Fruit fly (Drosophila melanogaster) whole organism, prepupa: ENCODE results near the gene CG31551.
A peak's percentile ranks its signal among the peaks of the same experiment; 100 is the strongest.

Source experiments
- Blimp-1 ChIP-seq: fragments of 200-800 bp; sonication (Bioruptor generic); optimal IDR thresholded peaks from 3 replicates; lab custom pipeline; 2017; ENCODE audit warnings: missing biosample characterization, missing genetic modification characterization, mild to moderate bottlenecking, moderate library complexity, missing genetic modification reagents
- CG10631 ChIP-seq: fragments of 200-800 bp; sonication (Bioruptor generic); optimal IDR thresholded peaks from 2 replicates; lab custom pipeline; 2016; ENCODE audit warnings: missing biosample characterization, missing genetic modification characterization
- CG10669 ChIP-seq: fragments of 200-800 bp; sonication (Bioruptor generic); optimal IDR thresholded peaks from 3 replicates; lab custom pipeline; 2018; ENCODE audit warnings: missing biosample characterization, mild to moderate bottlenecking, missing genetic modification characterization, moderate library complexity
- CG11294 ChIP-seq: fragments of 200-800 bp; sonication (Bioruptor generic); IDR thresholded peaks from 2 replicates; pipeline ENCODE4 v1.3.6; 2022; ENCODE audit warnings: missing biosample characterization, missing genetic modification characterization
- CG11762 ChIP-seq: fragments of 200-800 bp; sonication (Bioruptor generic); optimal IDR thresholded peaks from 3 replicates; lab custom pipeline; 2016; ENCODE audit warnings: missing biosample characterization, missing genetic modification characterization; ENCODE audit not compliant: insufficient read depth
- CG11902 ChIP-seq: fragments of 200-800 bp; sonication (Bioruptor generic); optimal IDR thresholded peaks from 3 replicates; lab custom pipeline; 2016; ENCODE audit warnings: missing biosample characterization, missing genetic modification characterization
- CG15336 ChIP-seq: fragments of 200-800 bp; sonication (Bioruptor generic); IDR thresholded peaks from 2 replicates; pipeline ENCODE4 v1.3.6; 2022; ENCODE audit warnings: missing biosample characterization, missing genetic modification characterization
- CG1621 ChIP-seq: fragments of 200-800 bp; sonication (Bioruptor generic); optimal IDR thresholded peaks from 3 replicates; lab custom pipeline; 2018; ENCODE audit warnings: missing biosample characterization, mild to moderate bottlenecking, missing genetic modification characterization
- CG16779 ChIP-seq: fragments of 200-800 bp; sonication (Bioruptor generic); optimal IDR thresholded peaks from 3 replicates; lab custom pipeline; 2017; ENCODE audit warnings: missing biosample characterization, mild to moderate bottlenecking, missing genetic modification characterization
- CG34406 ChIP-seq: fragments of 200-800 bp; sonication (Bioruptor generic); optimal IDR thresholded peaks from 3 replicates; lab custom pipeline; 2016; ENCODE audit warnings: missing biosample characterization, missing genetic modification characterization
- CG3919 ChIP-seq: fragments of 200-800 bp; sonication (Bioruptor generic); optimal IDR thresholded peaks from 3 replicates; lab custom pipeline; 2016; ENCODE audit warnings: missing biosample characterization, missing genetic modification characterization
- CG4318 ChIP-seq: fragments of 200-800 bp; sonication (Bioruptor generic); optimal IDR thresholded peaks from 3 replicates; lab custom pipeline; 2017; ENCODE audit warnings: missing biosample characterization, mild to moderate bottlenecking, missing genetic modification characterization
- CG6163 ChIP-seq: fragments of 200-800 bp; sonication (Bioruptor generic); IDR thresholded peaks from 3 replicates; pipeline ENCODE4 v1.3.6; 2022; ENCODE audit warnings: missing biosample characterization, missing genetic modification characterization
- CG6276 ChIP-seq: fragments of 200-800 bp; sonication (Bioruptor generic); optimal IDR thresholded peaks from 2 replicates; lab custom pipeline; 2017; ENCODE audit warnings: missing biosample characterization, mild to moderate bottlenecking, missing genetic modification characterization
- CG6792 ChIP-seq: fragments of 200-800 bp; sonication (Bioruptor generic); optimal IDR thresholded peaks from 3 replicates; lab custom pipeline; 2016; ENCODE audit warnings: missing biosample characterization, missing genetic modification characterization
- CG6854 ChIP-seq: fragments of 200-800 bp; sonication (Bioruptor generic); optimal IDR thresholded peaks from 2 replicates; lab custom pipeline; 2017; ENCODE audit warnings: missing biosample characterization, mild to moderate bottlenecking, missing genetic modification characterization
- CG7368 ChIP-seq: fragments of 200-800 bp; sonication (Bioruptor generic); optimal IDR thresholded peaks from 3 replicates; lab custom pipeline; 2016; ENCODE audit warnings: missing biosample characterization, missing genetic modification characterization
- CG8119 ChIP-seq: fragments of 200-800 bp; sonication (Bioruptor generic); IDR thresholded peaks from 3 replicates; pipeline ENCODE4 v1.3.6; 2022; ENCODE audit warnings: missing biosample characterization, missing genetic modification characterization
- CG8319 ChIP-seq: fragments of 200-800 bp; sonication (Bioruptor generic); optimal IDR thresholded peaks from 3 replicates; lab custom pipeline; 2016; ENCODE audit warnings: missing biosample characterization, missing genetic modification characterization
- CG8632 ChIP-seq: fragments of 200-800 bp; sonication (Bioruptor generic); optimal IDR thresholded peaks from 3 replicates; lab custom pipeline; 2016; ENCODE audit warnings: missing biosample characterization, missing genetic modification characterization
- CG9139 ChIP-seq: fragments of 200-800 bp; sonication (Bioruptor generic); optimal IDR thresholded peaks from 3 replicates; lab custom pipeline; 2017; ENCODE audit warnings: missing biosample characterization, mild to moderate bottlenecking, missing genetic modification characterization
- Eip78C ChIP-seq: fragments of 200-800 bp; sonication (Bioruptor generic); peaks from one replicate; lab custom pipeline; 2016; ENCODE audit warnings: missing biosample characterization, missing genetic modification characterization
- Ets21C ChIP-seq: fragments of 200-800 bp; sonication (Bioruptor generic); optimal IDR thresholded peaks from 3 replicates; lab custom pipeline; 2016; ENCODE audit warnings: missing biosample characterization, missing genetic modification characterization
- Ets96B ChIP-seq: fragments of 200-800 bp; optimal IDR thresholded peaks from 2 replicates; lab custom pipeline; 2019; ENCODE audit warnings: missing biosample characterization, mild to moderate bottlenecking, missing genetic modification characterization, moderate library complexity
- Gug ChIP-seq: fragments of 200-800 bp; sonication (Bioruptor generic); IDR thresholded peaks from 2 replicates; pipeline ENCODE4 v1.3.6; 2022; ENCODE audit warnings: missing biosample characterization, missing genetic modification characterization
- Hr39 ChIP-seq: fragments of 200-800 bp; sonication (Bioruptor generic); optimal IDR thresholded peaks from 2 replicates; lab custom pipeline; 2016; ENCODE audit warnings: missing biosample characterization, missing genetic modification characterization
- Hr4 ChIP-seq: fragments of 200-800 bp; sonication (Bioruptor generic); optimal IDR thresholded peaks from 3 replicates; lab custom pipeline; 2016; ENCODE audit warnings: missing biosample characterization, missing genetic modification characterization
- Lpt ChIP-seq: fragments of 200-800 bp; sonication (Bioruptor generic); optimal IDR thresholded peaks from 3 replicates; lab custom pipeline; 2016; ENCODE audit warnings: missing biosample characterization, missing genetic modification characterization
- Met ChIP-seq: fragments of 200-800 bp; sonication (Bioruptor generic); optimal IDR thresholded peaks from 3 replicates; lab custom pipeline; 2016; ENCODE audit warnings: missing biosample characterization, missing genetic modification characterization
- OdsH ChIP-seq: fragments of 200-800 bp; sonication (Bioruptor generic); optimal IDR thresholded peaks from 3 replicates; lab custom pipeline; 2016; ENCODE audit warnings: missing biosample characterization, missing genetic modification characterization
- Smox ChIP-seq: fragments of 200-800 bp; sonication (Bioruptor generic); optimal IDR thresholded peaks from 3 replicates; lab custom pipeline; 2016; ENCODE audit warnings: missing biosample characterization, missing genetic modification characterization
- Sox102F ChIP-seq: fragments of 200-800 bp; sonication (Bioruptor generic); optimal IDR thresholded peaks from 2 replicates; lab custom pipeline; 2016; ENCODE audit warnings: missing biosample characterization, mild to moderate bottlenecking, missing genetic modification characterization
- Sox14 ChIP-seq: fragments of 200-800 bp; sonication (Bioruptor generic); optimal IDR thresholded peaks from 3 replicates; lab custom pipeline; 2016; ENCODE audit warnings: missing biosample characterization, missing genetic modification characterization
- Sox15 ChIP-seq: fragments of 200-800 bp; sonication (Bioruptor generic); optimal IDR thresholded peaks from 3 replicates; lab custom pipeline; 2016; ENCODE audit warnings: missing biosample characterization, missing genetic modification characterization
- achi ChIP-seq: fragments of 200-800 bp; sonication (Bioruptor generic); optimal IDR thresholded peaks from 3 replicates; lab custom pipeline; 2016; ENCODE audit warnings: missing biosample characterization, missing genetic modification characterization
- acj6 ChIP-seq: fragments of 200-800 bp; sonication (Bioruptor generic); optimal IDR thresholded peaks from 3 replicates; lab custom pipeline; 2016; ENCODE audit warnings: missing biosample characterization, missing genetic modification characterization
- cyc ChIP-seq: fragments of 200-800 bp; sonication (Bioruptor generic); optimal IDR thresholded peaks from 3 replicates; lab custom pipeline; 2016; ENCODE audit warnings: missing biosample characterization, missing genetic modification characterization
- dsx ChIP-seq: fragments of 200-800 bp; optimal IDR thresholded peaks from 3 replicates; lab custom pipeline; 2019; ENCODE audit warnings: missing biosample characterization, mild to moderate bottlenecking, missing genetic modification characterization, moderate library complexity; ENCODE audit not compliant: poor library complexity, severe bottlenecking
- eg ChIP-seq: fragments of 200-800 bp; sonication (Bioruptor generic); IDR thresholded peaks from 3 replicates; pipeline ENCODE4 v1.3.6; 2022; ENCODE audit warnings: missing biosample characterization, missing genetic modification characterization
- esn ChIP-seq: fragments of 200-800 bp; sonication (Bioruptor generic); optimal IDR thresholded peaks from 2 replicates; lab custom pipeline; 2016; ENCODE audit warnings: missing biosample characterization, mild to moderate bottlenecking, missing genetic modification characterization, moderate library complexity
- fd59A ChIP-seq: fragments of 200-800 bp; sonication (Bioruptor generic); optimal IDR thresholded peaks from 2 replicates; lab custom pipeline; 2017; ENCODE audit warnings: missing biosample characterization, mild to moderate bottlenecking, missing genetic modification characterization, missing genetic modification reagents
- fd85E ChIP-seq: fragments of 200-800 bp; sonication (Bioruptor generic); optimal IDR thresholded peaks from 3 replicates; lab custom pipeline; 2016; ENCODE audit warnings: missing biosample characterization, missing genetic modification characterization
- fkh ChIP-seq: fragments of 200-800 bp; sonication (Bioruptor generic); optimal IDR thresholded peaks from 3 replicates; lab custom pipeline; 2017; ENCODE audit warnings: missing biosample characterization, mild to moderate bottlenecking, missing genetic modification characterization, moderate library complexity
- lz ChIP-seq: fragments of 200-800 bp; sonication (Bioruptor generic); optimal IDR thresholded peaks from 3 replicates; lab custom pipeline; 2016; ENCODE audit warnings: missing biosample characterization, missing genetic modification characterization
- net ChIP-seq: fragments of 200-800 bp; sonication (Bioruptor generic); optimal IDR thresholded peaks from 3 replicates; lab custom pipeline; 2016; ENCODE audit warnings: missing biosample characterization, missing genetic modification characterization
- pdm3 ChIP-seq: fragments of 200-800 bp; sonication (Bioruptor generic); optimal IDR thresholded peaks from 3 replicates; lab custom pipeline; 2016; ENCODE audit warnings: missing biosample characterization, missing genetic modification characterization
- salr ChIP-seq, 2 experiments: fragments of 200-800 bp; sonication (Bioruptor generic); optimal IDR thresholded peaks; 3 replicates each; lab custom pipeline; 2016 to 2018; ENCODE audit warnings: missing biosample characterization in 2 of 2, missing genetic modification characterization in 2 of 2, mild to moderate bottlenecking in 1 of 2
- ss ChIP-seq, 2 experiments: fragments of 200-800 bp; sonication (Bioruptor generic); optimal IDR thresholded peaks; 2 replicates in 1 of 2; 3 replicates in 1 of 2; lab custom pipeline; 2017 to 2018; ENCODE audit warnings: mild to moderate bottlenecking in 2 of 2, missing biosample characterization in 2 of 2, missing genetic modification characterization in 2 of 2, moderate library complexity in 1 of 2
- svp ChIP-seq: fragments of 200-800 bp; sonication (Bioruptor generic); peaks from one replicate; lab custom pipeline; 2016; ENCODE audit warnings: missing biosample characterization, missing genetic modification characterization
- vri ChIP-seq: fragments of 200-800 bp; sonication (Bioruptor generic); optimal IDR thresholded peaks from 3 replicates; lab custom pipeline; 2016; ENCODE audit warnings: missing biosample characterization, mild to moderate bottlenecking, missing genetic modification characterization

CG31551 gene

DNA sequence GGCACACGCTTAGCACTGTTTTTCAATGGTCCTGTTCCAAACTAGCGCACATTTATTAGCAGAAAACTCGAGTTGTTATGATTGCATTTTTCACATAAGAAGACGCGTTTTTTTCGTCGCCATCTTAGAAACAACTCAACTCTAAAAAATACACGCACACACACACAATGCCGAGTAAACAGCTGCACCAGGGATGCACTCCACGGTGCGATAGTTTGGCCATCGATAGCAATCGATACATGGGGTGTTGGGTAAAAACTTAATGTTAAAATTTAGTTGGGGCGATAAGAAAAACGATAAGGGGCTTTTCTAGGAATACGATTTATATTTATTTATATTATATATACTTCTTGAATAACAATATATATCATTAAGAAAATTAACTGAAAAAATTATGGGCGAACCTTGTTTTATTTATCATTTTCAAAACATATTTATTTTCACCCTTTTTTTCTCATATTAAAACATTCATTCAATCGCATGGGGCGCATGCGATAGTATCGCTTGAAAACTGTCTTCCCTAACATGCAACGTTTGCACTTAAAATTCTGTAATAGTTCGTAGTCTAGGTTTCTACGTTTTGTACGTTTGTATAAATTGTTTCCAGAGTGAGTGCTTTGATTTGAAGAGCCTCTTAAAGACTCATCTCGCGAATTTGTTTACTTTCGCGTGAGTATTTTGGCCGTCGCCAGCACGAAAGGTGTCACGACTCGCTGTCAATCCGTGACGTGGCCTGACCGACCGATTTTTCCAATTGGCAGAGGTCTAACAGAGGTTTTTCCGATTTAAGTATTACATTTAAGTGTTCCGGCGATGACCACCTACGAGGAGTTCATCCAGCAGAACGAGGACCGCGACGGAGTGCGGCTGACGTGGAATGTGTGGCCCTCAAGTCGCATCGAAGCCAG lies 21.2 kb downstream of the CG31551 start, which contains the start of the genes MTA1-like and Sec23:
Gene MTA1-like, minus strand, starts transcription at position 170 of the 908 bp plus-strand sequence.
Gene Sec23, plus strand, starts transcription at position 497 of the 908 bp plus-strand sequence.
- TF ChIP-seq Ets96B (tag; lab: Kevin White, UChicago) (peak; percentile 44), svp (GFP tag; lab: Kevin White, UChicago) (peak; percentile 88), CG11762 (GFP tag; lab: Kevin White, UChicago) (peak; percentile 29), Eip78C (GFP tag; lab: Kevin White, UChicago) (peak; percentile 57), CG11902 (GFP tag; lab: Kevin White, UChicago) (peak; percentile 49), fd85E (GFP tag; lab: Kevin White, UChicago) (no peak), CG1621 (tag; lab: Kevin White, UChicago) (no peak), Blimp-1 (no peak), cyc (peak; percentile 51), CG10631 (GFP tag; lab: Kevin White, UChicago) (peak; percentile 77), CG10669 (peak; percentile 21), Sox14 (GFP tag; lab: Kevin White, UChicago) (no peak), Lpt (GFP tag; lab: Kevin White, UChicago) (peak; percentile 4), CG3919 (GFP tag; lab: Kevin White, UChicago) (peak; percentile 49), lz (GFP tag; lab: Kevin White, UChicago) (peak; percentile 58), acj6 (GFP tag; lab: Kevin White, UChicago) (peak; percentile 80), achi (GFP tag; lab: Kevin White, UChicago) (peak; percentile 63), Sox102F (GFP tag; lab: Kevin White, UChicago) (peak; percentile 58), CG34406 (GFP tag; lab: Kevin White, UChicago) (peak; percentile 50), Hr39 (peak; percentile 68), CG6163 (peak; percentile 31; the same call in 1 of the 3 replicates), Smox (peak; percentile 45), CG6854 (GFP tag; lab: Kevin White, UChicago) (peak; percentile 12), CG8632 (peak; percentile 61), Gug (GFP tag; lab: Robert Waterston, UW) (peak; percentile 11; the same call in 1 of the 2 replicates), Hr4 (GFP tag; lab: Kevin White, UChicago) (peak; percentile 61), fd59A (GFP tag; lab: Kevin White, UChicago) (peak; percentile 18), CG8319 (GFP tag; lab: Kevin White, UChicago) (peak; percentile 34), OdsH (GFP tag; lab: Kevin White, UChicago) (peak; percentile 76), CG4318 (GFP tag; lab: Kevin White, UChicago) (no peak), CG16779 (tag; lab: Kevin White, UChicago) (no peak), CG9139 (GFP tag; lab: Kevin White, UChicago) (no peak), eg (GFP tag; lab: Robert Waterston, UW) (0 out of 3 replicates have a peak, but pooled peaks have one; percentile 38), CG6792 (GFP tag; lab: Kevin White, UChicago) (peak; percentile 58), fkh (GFP tag; lab: Kevin White, UChicago) (peak; percentile 91), vri (peak; percentile 28), CG15336 (no peak), CG7368 (GFP tag; lab: Kevin White, UChicago) (no peak), esn (GFP tag; lab: Kevin White, UChicago) (peak; percentile 73), dsx (GFP tag; lab: Kevin White, UChicago) (peak; percentile 48), CG11294 (0 out of 2 replicates have a peak, but pooled peaks have one; percentile 11), Sox15 (GFP tag; lab: Kevin White, UChicago) (peak; percentile 43), ss (GFP tag; optimal IDR thresholded peaks at IDR 0.05; lab: Kevin White, UChicago) (peak; percentile 21 to 28), net (GFP tag; lab: Kevin White, UChicago) (peak; percentile 34), CG6276 (GFP tag; lab: Kevin White, UChicago) (no peak), Ets21C (GFP tag; lab: Kevin White, UChicago) (peak; percentile 62), CG8119 (no peak), Met (GFP tag; lab: Kevin White, UChicago) (peak; percentile 44), pdm3 (GFP tag; lab: Kevin White, UChicago) (peak; percentile 44), salr (GFP tag; optimal IDR thresholded peaks at IDR 0.05; lab: Kevin White, UChicago) (peak; percentile 35 to 59)
